Worm (Caenorhabditis elegans): ENCODE results near the gene abcx-1.

abcx-1 gene

ce11 chrII:6501420-6501819 is 30.5 kb upstream of the abcx-1 start, which contains the start of gene R05G9.3:
Gene R05G9.3, minus strand, starts transcription at chrII:6501520.
- no peak for TF ChIP-seq eor-1 (tag; optimal IDR thresholded peaks at IDR 0.05)
- TF ChIP-seq mml-1 (tag; optimal IDR thresholded peaks at IDR 0.05): no peak
- TF ChIP-seq nhr-76 (tag; optimal IDR thresholded peaks at IDR 0.05): no peak
- no peak for TF ChIP-seq snpc-4 (tag; optimal IDR thresholded peaks at IDR 0.05)
- TF ChIP-seq elt-2 (tag; optimal IDR thresholded peaks at IDR 0.05): no peak
- TF ChIP-seq elt-3 (tag; optimal IDR thresholded peaks at IDR 0.05): no peak
- TF ChIP-seq ztf-4 (tag; optimal IDR thresholded peaks at IDR 0.05): no peak
- TF ChIP-seq pha-4 (tag; optimal IDR thresholded peaks at IDR 0.05): no peak
- TF ChIP-seq nhr-25 (tag; optimal IDR thresholded peaks at IDR 0.05): no peak
- TF ChIP-seq nhr-67 (tag; optimal IDR thresholded peaks at IDR 0.05): no peak
- TF ChIP-seq aly-2 (tag; optimal IDR thresholded peaks at IDR 0.05): no peak
- no peak for TF ChIP-seq unc-39 (tag; optimal IDR thresholded peaks at IDR 0.05)
- no peak for TF ChIP-seq unc-62 (GFP tag; optimal IDR thresholded peaks at IDR 0.05)
- no peak for TF ChIP-seq jun-1 (tag; optimal IDR thresholded peaks at IDR 0.05)
- TF ChIP-seq fkh-10 (GFP tag; optimal IDR thresholded peaks at IDR 0.05): no peak
- no peak for TF ChIP-seq lin-39 (tag; optimal IDR thresholded peaks at IDR 0.05)
- no peak for TF ChIP-seq zag-1 (tag; optimal IDR thresholded peaks at IDR 0.05)
- no peak for TF ChIP-seq nhr-12 (tag; optimal IDR thresholded peaks at IDR 0.05)

- TF ChIP-seq eor-1 (tag; optimal IDR thresholded peaks at IDR 0.05): no peak
- no peak for TF ChIP-seq elt-2 (tag; optimal IDR thresholded peaks at IDR 0.05)
- TF ChIP-seq snpc-4 (tag; optimal IDR thresholded peaks at IDR 0.05): no peak
- TF ChIP-seq R02D3.7 (tag; optimal IDR thresholded peaks at IDR 0.05): no peak
- no peak for TF ChIP-seq nhr-28 (tag; optimal IDR thresholded peaks at IDR 0.05)
- no peak for TF ChIP-seq ztf-4 (tag; optimal IDR thresholded peaks at IDR 0.05)
- no peak for TF ChIP-seq tbx-2 (tag; optimal IDR thresholded peaks at IDR 0.05)
- no peak for TF ChIP-seq lin-39 (tag; optimal IDR thresholded peaks at IDR 0.05)
- no peak for TF ChIP-seq mml-1 (tag; optimal IDR thresholded peaks at IDR 0.05)
These were observed 29.1 kb upstream of the abcx-1 start, which contains the start of gene R05G9.1 for ce11 chrII:6502826-6503225. Gene R05G9.1, plus strand, starts transcription at chrII:6503168.

- no peak for TF ChIP-seq eor-1 (tag; optimal IDR thresholded peaks at IDR 0.05)
- no peak for TF ChIP-seq nhr-12 (tag; optimal IDR thresholded peaks at IDR 0.05)
- TF ChIP-seq R02D3.7 (tag; optimal IDR thresholded peaks at IDR 0.05): no peak
- no peak for TF ChIP-seq ceh-28 (tag; optimal IDR thresholded peaks at IDR 0.05)
- no peak for TF ChIP-seq unc-62 (GFP tag; optimal IDR thresholded peaks at IDR 0.05)
- no peak for TF ChIP-seq nhr-23 (tag; optimal IDR thresholded peaks at IDR 0.05)
- TF ChIP-seq zag-1 (tag; optimal IDR thresholded peaks at IDR 0.05): no peak
- no peak for TF ChIP-seq ztf-4 (tag; optimal IDR thresholded peaks at IDR 0.05)
- no peak for TF ChIP-seq egl-27 (tag; optimal IDR thresholded peaks at IDR 0.05)
- no peak for TF ChIP-seq mdl-1 (tag; optimal IDR thresholded peaks at IDR 0.05)
These were observed 18.6 kb upstream of the abcx-1 start for ce11 chrII:6513357-6513756.

ce11 chrII:6513911-6514310 is 18.1 kb upstream of the abcx-1 start, which contains the start of gene R05G9R.1:
Gene R05G9R.1, minus strand, starts transcription at chrII:6514011.
- TF ChIP-seq nhr-12 (tag; optimal IDR thresholded peaks at IDR 0.05): no peak
- TF ChIP-seq unc-39 (tag; optimal IDR thresholded peaks at IDR 0.05): no peak
- TF ChIP-seq ztf-11 (tag; optimal IDR thresholded peaks at IDR 0.05): no peak
- no peak for TF ChIP-seq aly-2 (tag; optimal IDR thresholded peaks at IDR 0.05)
- TF ChIP-seq ceh-9 (tag; optimal IDR thresholded peaks at IDR 0.05): no peak
- no peak for TF ChIP-seq daf-12 (tag; optimal IDR thresholded peaks at IDR 0.05)
- TF ChIP-seq hmg-11 (tag; optimal IDR thresholded peaks at IDR 0.05): no peak
- no peak for TF ChIP-seq egl-5 (tag; optimal IDR thresholded peaks at IDR 0.05)
- no peak for TF ChIP-seq egl-27 (tag; optimal IDR thresholded peaks at IDR 0.05)
- TF ChIP-seq elt-3 (tag; optimal IDR thresholded peaks at IDR 0.05): no peak
- TF ChIP-seq nhr-237 (tag; optimal IDR thresholded peaks at IDR 0.05): no peak
- TF ChIP-seq nhr-67 (tag; optimal IDR thresholded peaks at IDR 0.05): no peak
- TF ChIP-seq nhr-28 (tag; optimal IDR thresholded peaks at IDR 0.05): no peak
- TF ChIP-seq nfya-1 (tag; optimal IDR thresholded peaks at IDR 0.05; ENCODE audit: insufficient read depth): no peak
- TF ChIP-seq lin-15B (tag; optimal IDR thresholded peaks at IDR 0.05): no peak
- TF ChIP-seq fkh-10 (GFP tag; optimal IDR thresholded peaks at IDR 0.05): no peak

ce11 chrII:6516276-6516675 is 15.7 kb upstream of the abcx-1 start, which contains the start of gene C56E6.7:
Gene C56E6.7, plus strand, starts transcription at chrII:6516576.
- no peak for TF ChIP-seq nhr-43 (tag; optimal IDR thresholded peaks at IDR 0.05; ENCODE audit: poor library complexity, severe bottlenecking)
- TF ChIP-seq mdl-1 (tag; optimal IDR thresholded peaks at IDR 0.05): no peak
- no peak for TF ChIP-seq nhr-11 (tag; optimal IDR thresholded peaks at IDR 0.05)
- no peak for TF ChIP-seq pha-4 (tag; optimal IDR thresholded peaks at IDR 0.05)
- no peak for TF ChIP-seq lin-15B (tag; optimal IDR thresholded peaks at IDR 0.05)
